Fruit fly (Drosophila melanogaster): ENCODE data around the gene LManI.

Gene LManI

DNA sequence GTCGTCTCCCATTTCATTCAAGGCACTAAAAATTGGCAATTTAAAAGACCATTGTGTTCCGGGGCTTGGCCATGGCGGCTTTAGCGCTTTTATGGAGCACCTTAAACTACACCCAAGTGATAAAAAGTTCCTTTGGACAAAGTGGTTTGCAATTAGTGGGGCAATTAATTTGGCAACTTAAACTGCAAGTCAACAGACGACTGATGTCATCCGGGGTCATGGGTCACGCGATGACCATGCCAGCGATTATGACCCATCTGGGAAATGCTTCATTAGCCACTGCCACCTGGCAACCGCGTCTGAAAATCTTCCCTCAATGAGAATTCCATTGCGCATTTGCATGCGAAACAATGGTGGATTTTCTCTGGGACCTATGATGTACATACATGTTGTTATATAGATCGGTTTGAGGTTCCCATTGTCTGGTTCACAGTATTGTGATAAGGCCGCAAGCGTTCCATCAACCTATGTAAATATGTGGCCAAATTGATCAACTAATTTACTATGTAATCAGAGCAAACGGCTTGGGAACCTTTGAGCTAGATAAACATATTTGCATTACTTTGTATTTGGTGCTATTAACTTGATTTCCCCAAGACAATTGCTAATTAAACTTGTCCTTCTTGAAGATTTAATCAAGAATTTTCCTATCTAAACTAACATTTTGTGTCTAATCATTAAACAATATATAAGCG is 40.2 kb upstream of the LManI start (continued):
- TF ChIP-seq YL-1 (GFP tag; optimal IDR thresholded peaks at IDR 0.05) = no peak
- TF ChIP-seq CG3407 (GFP tag; optimal IDR thresholded peaks at IDR 0.05) = peak; percentile 63
- no peak for TF ChIP-seq Ssrp (tag; optimal IDR thresholded peaks at IDR 0.05)
- TF ChIP-seq CG1602 (GFP tag; optimal IDR thresholded peaks at IDR 0.05) = peak; percentile 25
- TF ChIP-seq ATbp (GFP tag; optimal IDR thresholded peaks at IDR 0.05) = peak; percentile 53
- TF ChIP-seq Spps (tag; optimal IDR thresholded peaks at IDR 0.05) = peak; percentile 29
- TF ChIP-seq Med (GFP tag) = peak; percentile 56
- TF ChIP-seq Lpt (GFP tag; optimal IDR thresholded peaks at IDR 0.05) = no peak
- TF ChIP-seq CG4617 (GFP tag; optimal IDR thresholded peaks at IDR 0.05; ENCODE audit: borderline replicate concordance) = no peak
- no peak for TF ChIP-seq seq (GFP tag; IDR thresholded peaks at IDR 0.05)
- peak; percentile 16 for TF ChIP-seq CG17568 (GFP tag; optimal IDR thresholded peaks at IDR 0.05)
- no peak for TF ChIP-seq Dp (GFP tag; optimal IDR thresholded peaks at IDR 0.05)
- TF ChIP-seq sisA (GFP tag; IDR thresholded peaks at IDR 0.05) = no peak
- TF ChIP-seq Vsx1 (GFP tag; optimal IDR thresholded peaks at IDR 0.05) = peak; percentile 25
- peak; percentile 23 for TF ChIP-seq CG8089 (GFP tag; optimal IDR thresholded peaks at IDR 0.05)
- peak; percentile 63 for TF ChIP-seq CG1603 (tag; optimal IDR thresholded peaks at IDR 0.05)
- peak; percentile 62 for TF ChIP-seq Xrp1 (GFP tag; IDR thresholded peaks at IDR 0.05)
- no peak for TF ChIP-seq Fer2 (tag; optimal IDR thresholded peaks at IDR 0.05)
- peak; percentile 1 for TF ChIP-seq salm (tag; optimal IDR thresholded peaks at IDR 0.05)
- TF ChIP-seq CG2889 (GFP tag; IDR thresholded peaks at IDR 0.05) = no peak
- peak; percentile 11 for TF ChIP-seq CG14710 (tag; optimal IDR thresholded peaks at IDR 0.05)
- TF ChIP-seq Trl (optimal IDR thresholded peaks at IDR 0.05) = no peak
- TF ChIP-seq Trl (GFP tag; optimal IDR thresholded peaks at IDR 0.05) = no peak
- no peak for TF ChIP-seq CG1647 (GFP tag; optimal IDR thresholded peaks at IDR 0.05)
- 0 out of 3 replicates have a peak, but pooled peaks have one; percentile 38 for TF ChIP-seq ci (GFP tag; IDR thresholded peaks at IDR 0.05)
- TF ChIP-seq CG1792 (GFP tag; optimal IDR thresholded peaks at IDR 0.05) = peak; percentile 14
- TF ChIP-seq mam (GFP tag; optimal IDR thresholded peaks at IDR 0.05) = no peak
- TF ChIP-seq Ada2b (GFP tag; IDR thresholded peaks at IDR 0.05) = no peak
- peak; percentile 1 for TF ChIP-seq CG33213 (GFP tag; optimal IDR thresholded peaks at IDR 0.05)
- TF ChIP-seq nerfin-1 (tag; optimal IDR thresholded peaks at IDR 0.05) = no peak
- TF ChIP-seq CG8359 (GFP tag; optimal IDR thresholded peaks at IDR 0.05; ENCODE audit: borderline replicate concordance) = peak; percentile 3
- no peak for TF ChIP-seq CG13123 (GFP tag; optimal IDR thresholded peaks at IDR 0.05)
- no peak for TF ChIP-seq CG31224 (GFP tag; IDR thresholded peaks at IDR 0.05)
- peak; percentile 65 for TF ChIP-seq Asciz (GFP tag; optimal IDR thresholded peaks at IDR 0.05)
- TF ChIP-seq BtbVII (GFP tag; optimal IDR thresholded peaks at IDR 0.05) = no peak
- TF ChIP-seq CG6813 (GFP tag; optimal IDR thresholded peaks at IDR 0.05) = peak; percentile 52
- TF ChIP-seq CG8944 (GFP tag; optimal IDR thresholded peaks at IDR 0.05) = no peak
- TF ChIP-seq vfl (GFP tag; optimal IDR thresholded peaks at IDR 0.05) = no peak
- TF ChIP-seq tll (GFP tag; optimal IDR thresholded peaks at IDR 0.05) = no peak
- TF ChIP-seq CG8290 (GFP tag; optimal IDR thresholded peaks at IDR 0.05) = no peak
- TF ChIP-seq CG8290 (tag; optimal IDR thresholded peaks at IDR 0.05) = no peak
- TF ChIP-seq CG2202 (tag; optimal IDR thresholded peaks at IDR 0.05) = peak; percentile 22
- no peak for TF ChIP-seq run (tag; optimal IDR thresholded peaks at IDR 0.05)

Data from whole organism, embryonic.